Fruit fly (Drosophila melanogaster) whole organism, embryonic: ENCODE data around the gene CG43400.

Experiments
- Adf1 ChIP-seq: fragments of 200-800 bp; sonication (Bioruptor generic); IDR thresholded peaks from 2 replicates; pipeline ENCODE4 v1.3.6; 2022; ENCODE audit warnings: missing biosample characterization, missing genetic modification characterization
- CG1024 ChIP-seq: fragments of 200-800 bp; sonication (Bioruptor generic); IDR thresholded peaks from 2 replicates; pipeline ENCODE4 v1.3.6; 2022; ENCODE audit warnings: missing biosample characterization, missing genetic modification characterization
- CG10274 ChIP-seq: fragments of 200-800 bp; sonication (Bioruptor generic); optimal IDR thresholded peaks from 3 replicates; lab custom pipeline; 2017; ENCODE audit warnings: missing biosample characterization, mild to moderate bottlenecking, missing genetic modification characterization
- CG10543 ChIP-seq: fragments of 200-800 bp; sonication (Bioruptor generic); optimal IDR thresholded peaks from 3 replicates; lab custom pipeline; 2017; ENCODE audit warnings: missing biosample characterization, mild to moderate bottlenecking, missing genetic modification characterization, moderate library complexity
- CG10654 ChIP-seq: fragments of 200-800 bp; sonication (Bioruptor generic); optimal IDR thresholded peaks from 2 replicates; lab custom pipeline; 2016; ENCODE audit warnings: missing biosample characterization, missing genetic modification characterization
- CG10959 ChIP-seq: fragments of 200-800 bp; sonication (Bioruptor generic); IDR thresholded peaks from 2 replicates; pipeline ENCODE4 v1.3.6; 2022; ENCODE audit warnings: missing biosample characterization, missing genetic modification characterization
- CG11093 ChIP-seq: fragments of 200-800 bp; sonication (Bioruptor generic); IDR thresholded peaks from 3 replicates; pipeline ENCODE4 v1.3.6; 2022; ENCODE audit warnings: missing biosample characterization, missing genetic modification characterization
- CG12236 ChIP-seq: fragments of 200-800 bp; sonication (Bioruptor generic); optimal IDR thresholded peaks from 2 replicates; lab custom pipeline; 2016; ENCODE audit warnings: missing biosample characterization, missing genetic modification characterization
- CG1233 ChIP-seq: fragments of 200-800 bp; sonication (Bioruptor generic); optimal IDR thresholded peaks from 4 replicates; lab custom pipeline; 2018; ENCODE audit warnings: missing biosample characterization, mild to moderate bottlenecking, missing genetic modification characterization
- CG12659 ChIP-seq: fragments of 200-800 bp; sonication (Bioruptor generic); optimal IDR thresholded peaks from 3 replicates; lab custom pipeline; 2017; ENCODE audit warnings: mild to moderate bottlenecking, missing biosample characterization, missing genetic modification reagents, missing genetic modification characterization
- CG13287 ChIP-seq: fragments of 200-800 bp; sonication (Bioruptor generic); IDR thresholded peaks from 2 replicates; pipeline ENCODE4 v1.3.6; 2022; ENCODE audit warnings: missing biosample characterization, missing genetic modification characterization; ENCODE audit not compliant: partially characterized antibody
- CG13296 ChIP-seq: fragments of 200-800 bp; sonication (Bioruptor generic); optimal IDR thresholded peaks from 3 replicates; lab custom pipeline; 2018; ENCODE audit warnings: missing biosample characterization, mild to moderate bottlenecking, missing genetic modification characterization
- CG14710 ChIP-seq: fragments of 200-800 bp; sonication (Bioruptor generic); optimal IDR thresholded peaks from 3 replicates; lab custom pipeline; 2019; ENCODE audit warnings: missing biosample characterization, mild to moderate bottlenecking, missing genetic modification characterization, moderate library complexity
- CG15011 ChIP-seq: fragments of 200-800 bp; sonication (Bioruptor generic); optimal IDR thresholded peaks from 3 replicates; lab custom pipeline; 2018; ENCODE audit warnings: missing biosample characterization, mild to moderate bottlenecking, missing genetic modification characterization
- CG16779 ChIP-seq: fragments of 200-800 bp; sonication (Bioruptor generic); IDR thresholded peaks from 2 replicates; pipeline ENCODE4 v1.3.6; 2022; ENCODE audit warnings: missing biosample characterization, missing genetic modification characterization
- CG18262 ChIP-seq: fragments of 200-800 bp; optimal IDR thresholded peaks from 3 replicates; lab custom pipeline; 2019; ENCODE audit warnings: missing biosample characterization, mild to moderate bottlenecking, missing genetic modification characterization, moderate library complexity
- CG1832 ChIP-seq: fragments of 200-800 bp; sonication (Bioruptor generic); optimal IDR thresholded peaks from 2 replicates; lab custom pipeline; 2017; ENCODE audit warnings: missing biosample characterization, mild to moderate bottlenecking, missing genetic modification characterization, inconsistent platforms
- CG31441 ChIP-seq: fragments of 200-800 bp; sonication (Bioruptor generic); IDR thresholded peaks from 2 replicates; pipeline ENCODE4 v1.3.6; 2022; ENCODE audit warnings: missing biosample characterization, missing genetic modification characterization
- CG34376 ChIP-seq: fragments of 200-800 bp; sonication (Bioruptor generic); optimal IDR thresholded peaks from 2 replicates; lab custom pipeline; 2018; ENCODE audit warnings: missing biosample characterization, mild to moderate bottlenecking, missing genetic modification characterization
- CG3838 ChIP-seq: fragments of 200-800 bp; sonication (Bioruptor generic); optimal IDR thresholded peaks from 3 replicates; lab custom pipeline; 2016; ENCODE audit warnings: missing biosample characterization, missing genetic modification characterization
- CG4707 ChIP-seq: fragments of 200-800 bp; sonication (Bioruptor generic); optimal IDR thresholded peaks from 2 replicates; lab custom pipeline; 2018; ENCODE audit warnings: missing biosample characterization, mild to moderate bottlenecking, missing genetic modification characterization, moderate library complexity
- CG6175 ChIP-seq: fragments of 200-800 bp; sonication (Bioruptor generic); IDR thresholded peaks from 3 replicates; pipeline ENCODE4 v1.3.6; 2022; ENCODE audit warnings: missing biosample characterization, missing genetic modification characterization
- CG9437 ChIP-seq: fragments of 200-800 bp; sonication (Bioruptor generic); optimal IDR thresholded peaks from 2 replicates; lab custom pipeline; 2018; ENCODE audit warnings: missing biosample characterization, mild to moderate bottlenecking, missing genetic modification characterization
- Dip3 ChIP-seq: fragments of 200-800 bp; sonication (Bioruptor generic); optimal IDR thresholded peaks from 3 replicates; lab custom pipeline; 2016; ENCODE audit warnings: missing biosample characterization, missing genetic modification characterization
- Dll ChIP-seq: fragments of 200-800 bp; sonication (Bioruptor generic); IDR thresholded peaks from 4 replicates; pipeline ENCODE4 v1.3.6; 2022; ENCODE audit warnings: missing biosample characterization, missing genetic modification characterization; ENCODE audit not compliant: partially characterized antibody
- Drgx ChIP-seq: fragments of 200-800 bp; sonication (Bioruptor generic); IDR thresholded peaks from 2 replicates; pipeline ENCODE4 v1.3.6; 2022; ENCODE audit warnings: missing biosample characterization, missing genetic modification characterization
- HmgZ ChIP-seq: fragments of 200-800 bp; sonication (Bioruptor generic); optimal IDR thresholded peaks from 2 replicates; lab custom pipeline; 2018; ENCODE audit warnings: missing biosample characterization, mild to moderate bottlenecking, missing genetic modification characterization
- NC2α ChIP-seq: fragments of 200-800 bp; sonication (Bioruptor generic); optimal IDR thresholded peaks from 2 replicates; lab custom pipeline; 2016; ENCODE audit warnings: missing biosample characterization, missing genetic modification characterization
- NK7.1 ChIP-seq: fragments of 200-800 bp; sonication (Bioruptor generic); optimal IDR thresholded peaks from 3 replicates; lab custom pipeline; 2016; ENCODE audit warnings: missing biosample characterization, missing genetic modification characterization
- Pdp1 ChIP-seq, 2 experiments: fragments of 200-800 bp; sonication (Bioruptor generic); optimal IDR thresholded peaks; 3 replicates each; lab custom pipeline; 2016; ENCODE audit warnings: missing biosample characterization in 2 of 2, missing genetic modification characterization in 2 of 2, mild to moderate bottlenecking in 1 of 2, moderate library complexity in 1 of 2
- Sox102F ChIP-seq: fragments of 200-800 bp; sonication (Bioruptor generic); optimal IDR thresholded peaks from 2 replicates; lab custom pipeline; 2018; ENCODE audit warnings: missing biosample characterization, mild to moderate bottlenecking, missing genetic modification characterization, moderate library complexity
- az2 ChIP-seq: fragments of 200-800 bp; sonication (Bioruptor generic); optimal IDR thresholded peaks from 3 replicates; lab custom pipeline; 2016; ENCODE audit warnings: missing biosample characterization, missing genetic modification characterization
- cato ChIP-seq: fragments of 200-800 bp; sonication (Bioruptor generic); optimal IDR thresholded peaks from 2 replicates; lab custom pipeline; 2016; ENCODE audit warnings: missing biosample characterization, missing genetic modification characterization, borderline replicate concordance
- chinmo ChIP-seq: fragments of 200-800 bp; sonication (Bioruptor generic); IDR thresholded peaks from 4 replicates; pipeline ENCODE4 v1.3.6; 2022; ENCODE audit warnings: missing biosample characterization, missing genetic modification characterization; ENCODE audit not compliant: partially characterized antibody
- chm ChIP-seq: fragments of 200-800 bp; sonication (Bioruptor generic); IDR thresholded peaks from 2 replicates; pipeline ENCODE4 v1.3.6; 2022; ENCODE audit warnings: missing biosample characterization, missing genetic modification characterization
- croc ChIP-seq: fragments of 200-800 bp; sonication (Bioruptor generic); conservative IDR thresholded peaks from 3 replicates; pipeline ENCODE4 v1.3.6; 2022; ENCODE audit warnings: missing biosample characterization, missing genetic modification characterization
- ems ChIP-seq: fragments of 200-800 bp; sonication (Bioruptor generic); optimal IDR thresholded peaks from 3 replicates; lab custom pipeline; 2016; ENCODE audit warnings: missing biosample characterization, missing genetic modification characterization
- eve ChIP-seq, 2 experiments: fragments of >200 bp; optimal IDR thresholded peaks; 2 replicates each; lab custom pipeline; 2017; ENCODE audit warnings: missing biosample characterization in 2 of 2, missing genetic modification characterization in 2 of 2
- exex ChIP-seq: fragments of 200-800 bp; sonication (Bioruptor generic); optimal IDR thresholded peaks from 4 replicates; lab custom pipeline; 2018; ENCODE audit warnings: missing biosample characterization, mild to moderate bottlenecking, missing genetic modification characterization, moderate library complexity
- fd3F ChIP-seq: fragments of 200-800 bp; sonication (Bioruptor generic); optimal IDR thresholded peaks from 2 replicates; lab custom pipeline; 2018; ENCODE audit warnings: missing biosample characterization, mild to moderate bottlenecking, missing genetic modification characterization, moderate library complexity
- gsb ChIP-seq: fragments of 200-800 bp; sonication (Bioruptor generic); IDR thresholded peaks from 2 replicates; pipeline ENCODE4 v1.3.6; 2022; ENCODE audit warnings: missing biosample characterization, missing genetic modification characterization
- jumu ChIP-seq: fragments of 200-800 bp; sonication (Bioruptor generic); optimal IDR thresholded peaks from 3 replicates; lab custom pipeline; 2016; ENCODE audit warnings: missing biosample characterization, missing genetic modification characterization
- knrl ChIP-seq: fragments of 200-800 bp; sonication (Bioruptor generic); IDR thresholded peaks from 3 replicates; pipeline ENCODE4 v1.3.6; 2022; ENCODE audit warnings: missing biosample characterization, missing genetic modification characterization; ENCODE audit not compliant: partially characterized antibody
- tin ChIP-seq: fragments of 200-800 bp; sonication (Bioruptor generic); optimal IDR thresholded peaks from 3 replicates; lab custom pipeline; 2016; ENCODE audit warnings: missing biosample characterization, missing genetic modification characterization
- vvl ChIP-seq: fragments of 200-800 bp; sonication (Bioruptor generic); IDR thresholded peaks from 2 replicates; pipeline ENCODE4 v1.3.6; 2022; ENCODE audit warnings: missing biosample characterization, missing genetic modification characterization
- wek ChIP-seq: fragments of 200-800 bp; sonication (Bioruptor generic); optimal IDR thresholded peaks from 3 replicates; lab custom pipeline; 2018; ENCODE audit warnings: missing biosample characterization, mild to moderate bottlenecking, missing genetic modification characterization, moderate library complexity

CG43400 gene

dm6 chr2L:8517256-8517694, 26.7 kb downstream of the CG43400 start, which contains the start of the genes mRpL51 and Uba4 (continued):
- TF ChIP-seq CG10959, result no peak
- TF ChIP-seq NC2α (GFP tag; lab: Kevin White, UChicago), result no peak

DNA sequence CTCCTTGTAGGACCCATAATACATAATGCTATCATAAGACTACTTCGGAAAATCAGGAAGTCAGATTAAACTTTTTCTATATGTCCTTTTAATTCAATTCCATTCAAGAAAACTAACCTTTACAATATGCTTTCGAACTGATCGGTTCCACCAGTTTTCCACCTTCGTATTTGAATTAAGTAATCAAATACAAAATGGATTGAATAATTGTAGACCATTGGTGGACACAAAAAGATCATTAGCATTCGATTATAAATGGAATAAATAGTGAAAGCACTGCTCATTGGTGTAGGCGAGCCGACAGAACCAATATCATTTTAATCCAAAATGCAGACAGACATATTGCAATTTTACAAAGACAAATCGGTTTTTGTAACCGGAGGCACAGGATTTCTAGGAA, 28.9 kb downstream of the CG43400 start, which contains the start of gene Sgp:
Gene Sgp (plus strand): TSS at position 301 of the 400 bp plus-strand sequence.
- TF ChIP-seq vvl (GFP tag; lab: Robert Waterston, UW) (no peak), Drgx (GFP tag; lab: Robert Waterston, UW) (no peak), Dip3 (no peak), CG13296 (GFP tag; lab: Kevin White, UChicago) (no peak), cato (GFP tag; lab: Kevin White, UChicago) (no peak), fd3F (no peak), jumu (GFP tag; lab: Kevin White, UChicago) (no peak), CG10654 (GFP tag; lab: Kevin White, UChicago) (no peak), chm (GFP tag; lab: Robert Waterston, UW) (no peak), Dll (GFP tag; lab: Robert Waterston, UW) (no peak), CG10543 (GFP tag; lab: Kevin White, UChicago) (no peak), CG1024 (GFP tag; lab: Robert Waterston, UW) (no peak), CG1832 (GFP tag; lab: Kevin White, UChicago) (no peak), CG6175 (GFP tag; lab: Robert Waterston, UW) (no peak), CG15011 (GFP tag; lab: Kevin White, UChicago) (no peak), CG1233 (GFP tag; lab: Kevin White, UChicago) (no peak)
- TF ChIP-seq, all 482 proteins: peak for 0

dm6 chr2L:8521724-8522309, 31.3 kb downstream of the CG43400 start, which contains the start of gene Acer:
Acer (plus strand) TSS chr2L:8521933.
- TF ChIP-seq tin (GFP tag; lab: Kevin White, UChicago) (peak; percentile 3), az2 (GFP tag; lab: Kevin White, UChicago) (no peak), exex (tag; lab: Kevin White, UChicago) (no peak), CG34376 (GFP tag; lab: Kevin White, UChicago) (peak; percentile 64), eve (GFP tag; optimal IDR thresholded peaks at IDR 0.05; lab: Kevin White, UChicago) (no peak), ems (no peak), CG12659 (peak; percentile 32), croc (no peak), HmgZ (tag; lab: Kevin White, UChicago) (peak; percentile 13), chinmo (peak; percentile 77), Pdp1 (GFP tag; optimal IDR thresholded peaks at IDR 0.05; lab: Kevin White, UChicago) (peak in 1 of 2 experiments; percentile 22), gsb (GFP tag; lab: Robert Waterston, UW) (0 out of 2 replicates have a peak, but pooled peaks have one; percentile 24), NK7.1 (GFP tag; lab: Kevin White, UChicago) (no peak), CG10274 (GFP tag; lab: Kevin White, UChicago) (peak; percentile 37), Sox102F (GFP tag; lab: Kevin White, UChicago) (peak; percentile 24), CG3838 (GFP tag; lab: Kevin White, UChicago) (no peak), CG16779 (GFP tag; lab: Robert Waterston, UW) (no peak), Dll (GFP tag; lab: Robert Waterston, UW) (peak; percentile 60; the same call in 3 of the 4 replicates), CG14710 (tag; lab: Kevin White, UChicago) (peak; percentile 41), CG18262 (peak; percentile 0), CG11093 (GFP tag; lab: Robert Waterston, UW) (no peak), knrl (GFP tag; lab: Robert Waterston, UW) (0 out of 3 replicates have a peak, but pooled peaks have one; percentile 29), CG13287 (GFP tag; lab: Robert Waterston, UW) (peak; percentile 56), CG31441 (GFP tag; lab: Robert Waterston, UW) (0 out of 2 replicates have a peak, but pooled peaks have one; percentile 25), CG9437 (GFP tag; lab: Kevin White, UChicago) (peak; percentile 14), Adf1 (GFP tag; lab: Robert Waterston, UW) (peak; percentile 44; the same call in 1 of the 2 replicates), CG12236 (no peak), CG4707 (no peak), wek (peak; percentile 95)
